Fruit fly (Drosophila melanogaster) whole organism, wandering third instar larva: Measurements from ENCODE around the gene klar.

ENCODE experiments used
- CG32264 ChIP-seq: fragments of 200-800 bp; sonication (Bioruptor generic); optimal IDR thresholded peaks from 2 replicates; lab custom pipeline; 2016; ENCODE audit warnings: missing biosample characterization, missing genetic modification characterization
- CG9705 ChIP-seq: fragments of 200-800 bp; sonication (Bioruptor generic); optimal IDR thresholded peaks from 2 replicates; lab custom pipeline; 2018; ENCODE audit warnings: missing biosample characterization, mild to moderate bottlenecking, missing genetic modification characterization
- CrebA ChIP-seq: fragments of 200-800 bp; sonication (Bioruptor generic); optimal IDR thresholded peaks from 2 replicates; lab custom pipeline; 2016; ENCODE audit warnings: missing biosample characterization, mild to moderate bottlenecking, missing genetic modification characterization, borderline replicate concordance
- Dif ChIP-seq: fragments of 200-275, 200-300 bp; sonication (Bioruptor generic); optimal IDR thresholded peaks from 2 replicates; lab custom pipeline; 2018; ENCODE audit warnings: missing biosample characterization, missing genetic modification characterization; ENCODE audit not compliant: partially characterized antibody
- GATAd ChIP-seq: sonication (Bioruptor generic); optimal IDR thresholded peaks from 2 replicates; lab custom pipeline; 2016; ENCODE audit warnings: missing biosample characterization, missing genetic modification characterization
- HLH106 ChIP-seq: fragments of 200-800 bp; optimal IDR thresholded peaks from 3 replicates; lab custom pipeline; 2019; ENCODE audit warnings: missing biosample characterization, mild to moderate bottlenecking, missing genetic modification characterization, moderate library complexity
- Hnf4 ChIP-seq: fragments of 200-800 bp; sonication (Bioruptor generic); optimal IDR thresholded peaks from 2 replicates; lab custom pipeline; 2016; ENCODE audit warnings: missing biosample characterization, mild to moderate bottlenecking, missing genetic modification characterization
- Hr78 ChIP-seq: fragments of >200 bp; optimal IDR thresholded peaks from 2 replicates; lab custom pipeline; 2017; ENCODE audit warnings: missing biosample characterization, missing genetic modification characterization
- Hr83 ChIP-seq: fragments of 200-300 bp; sonication (Bioruptor generic); optimal IDR thresholded peaks from 2 replicates; lab custom pipeline; 2016; ENCODE audit warnings: missing biosample characterization, mild to moderate bottlenecking, missing genetic modification characterization, moderate library complexity; ENCODE audit not compliant: poor library complexity, severe bottlenecking
- Jra ChIP-seq: sonication (Bioruptor generic); optimal IDR thresholded peaks from 2 replicates; lab custom pipeline; 2016; ENCODE audit warnings: missing biosample characterization, missing genetic modification characterization
- Mio ChIP-seq: sonication (Bioruptor generic); optimal IDR thresholded peaks from 2 replicates; lab custom pipeline; 2016; ENCODE audit warnings: missing biosample characterization, missing genetic modification characterization
- Myc ChIP-seq: fragments of >200 bp; optimal IDR thresholded peaks from 2 replicates; lab custom pipeline; 2017
- N ChIP-seq: fragments of >200 bp; optimal IDR thresholded peaks from 2 replicates; lab custom pipeline; 2018; ENCODE audit warnings: missing biosample characterization, missing external identifiers, missing genetic modification characterization
- OdsH ChIP-seq: fragments of 200-800 bp; sonication (Bioruptor generic); optimal IDR thresholded peaks from 2 replicates; lab custom pipeline; 2016; ENCODE audit warnings: missing biosample characterization, mild to moderate bottlenecking, missing genetic modification characterization
- Rel ChIP-seq, 2 experiments: fragments of 200-800 bp; sonication (Bioruptor generic) in 1 of 2; optimal IDR thresholded peaks; 2 replicates in 1 of 2; 3 replicates in 1 of 2; lab custom pipeline; 2016 to 2019; ENCODE audit warnings: mild to moderate bottlenecking in 2 of 2, missing biosample characterization in 2 of 2, missing genetic modification characterization in 2 of 2, moderate library complexity in 1 of 2
- Sp1 ChIP-seq: fragments of 200-800 bp; sonication (Bioruptor generic); optimal IDR thresholded peaks from 3 replicates; lab custom pipeline; 2019; ENCODE audit warnings: missing biosample characterization, mild to moderate bottlenecking, missing genetic modification characterization, moderate library complexity
- Vsx2 ChIP-seq: fragments of 200-300, 225-300 bp; sonication (Bioruptor generic); optimal IDR thresholded peaks from 2 replicates; lab custom pipeline; 2018; ENCODE audit warnings: missing biosample characterization, missing genetic modification characterization; ENCODE audit not compliant: partially characterized antibody
- br ChIP-seq: fragments of 200-800 bp; sonication (Bioruptor generic); optimal IDR thresholded peaks from 2 replicates; lab custom pipeline; 2016; ENCODE audit warnings: missing biosample characterization, missing genetic modification characterization
- brk ChIP-seq: fragments of 200-800 bp; sonication (Bioruptor generic); optimal IDR thresholded peaks from 2 replicates; lab custom pipeline; 2016; ENCODE audit warnings: missing biosample characterization, mild to moderate bottlenecking, missing genetic modification characterization
- dl ChIP-seq, 2 experiments: fragments of 175-275, 200-275 bp in 1 of 2; fragments of 200-275 bp in 1 of 2; sonication (Bioruptor generic); optimal IDR thresholded peaks; lab custom pipeline; 2018; ENCODE audit warnings: mild to moderate bottlenecking in 2 of 2, missing biosample characterization in 2 of 2, missing genetic modification characterization in 2 of 2, moderate library complexity in 2 of 2; ENCODE audit not compliant: partially characterized antibody in 2 of 2, insufficient read depth in 1 of 2
- dmrt93B ChIP-seq: fragments of 200-800 bp; sonication (Bioruptor generic); optimal IDR thresholded peaks from 2 replicates; lab custom pipeline; 2018; ENCODE audit warnings: missing biosample characterization, mild to moderate bottlenecking, missing genetic modification characterization
- dsf ChIP-seq: sonication (Bioruptor generic); optimal IDR thresholded peaks from 2 replicates; lab custom pipeline; 2016; ENCODE audit warnings: missing biosample characterization, missing genetic modification characterization, borderline replicate concordance
- ey ChIP-seq: fragments of 200-800 bp; sonication (Bioruptor generic); optimal IDR thresholded peaks from 2 replicates; lab custom pipeline; 2016; ENCODE audit warnings: missing biosample characterization, missing genetic modification characterization
- foxo ChIP-seq, 2 experiments: fragments of 200-800 bp; sonication (Bioruptor generic); optimal IDR thresholded peaks; 2 replicates in 1 of 2; 3 replicates in 1 of 2; lab custom pipeline; 2016 to 2017; ENCODE audit warnings: missing biosample characterization in 2 of 2, missing genetic modification characterization in 2 of 2
- fru ChIP-seq: fragments of 200-800 bp; sonication (Bioruptor generic); optimal IDR thresholded peaks from 3 replicates; lab custom pipeline; 2016; ENCODE audit warnings: missing biosample characterization, mild to moderate bottlenecking, missing genetic modification characterization
- h ChIP-seq: fragments of 200-800 bp; sonication (Bioruptor generic); optimal IDR thresholded peaks from 3 replicates; lab custom pipeline; 2016; ENCODE audit warnings: missing biosample characterization, mild to moderate bottlenecking, missing genetic modification characterization
- lola ChIP-seq: fragments of >200 bp; optimal IDR thresholded peaks from 2 replicates; lab custom pipeline; 2017; ENCODE audit warnings: missing biosample characterization, missing genetic modification characterization
- pan ChIP-seq: fragments of >200 bp; optimal IDR thresholded peaks from 2 replicates; lab custom pipeline; 2017
- psq ChIP-seq: fragments of 200-800 bp; sonication (Bioruptor generic); optimal IDR thresholded peaks from 3 replicates; lab custom pipeline; 2017; ENCODE audit warnings: missing biosample characterization, mild to moderate bottlenecking, missing genetic modification characterization, moderate library complexity
- rgr ChIP-seq: fragments of 200-800 bp; sonication (Bioruptor generic); optimal IDR thresholded peaks from 3 replicates; lab custom pipeline; 2016; ENCODE audit warnings: missing biosample characterization, mild to moderate bottlenecking, missing genetic modification characterization
- sage ChIP-seq: fragments of 200-800 bp; sonication (Bioruptor generic); optimal IDR thresholded peaks from 2 replicates; lab custom pipeline; 2016; ENCODE audit warnings: missing biosample characterization, mild to moderate bottlenecking, missing genetic modification characterization
- sv ChIP-seq: fragments of 200-800 bp; sonication (Bioruptor generic); optimal IDR thresholded peaks from 3 replicates; lab custom pipeline; 2016; ENCODE audit warnings: missing biosample characterization, missing genetic modification characterization
- tai ChIP-seq: sonication (Bioruptor generic); optimal IDR thresholded peaks from 2 replicates; lab custom pipeline; 2016; ENCODE audit warnings: missing biosample characterization, missing genetic modification characterization
- usp ChIP-seq: fragments of >200 bp; optimal IDR thresholded peaks from 2 replicates; lab custom pipeline; 2017; ENCODE audit warnings: missing biosample characterization, missing genetic modification characterization
- woc ChIP-seq: sonication (Bioruptor generic); optimal IDR thresholded peaks from 2 replicates; lab custom pipeline; 2016; ENCODE audit warnings: missing biosample characterization, mild to moderate bottlenecking, missing genetic modification characterization

klar gene

DNA sequence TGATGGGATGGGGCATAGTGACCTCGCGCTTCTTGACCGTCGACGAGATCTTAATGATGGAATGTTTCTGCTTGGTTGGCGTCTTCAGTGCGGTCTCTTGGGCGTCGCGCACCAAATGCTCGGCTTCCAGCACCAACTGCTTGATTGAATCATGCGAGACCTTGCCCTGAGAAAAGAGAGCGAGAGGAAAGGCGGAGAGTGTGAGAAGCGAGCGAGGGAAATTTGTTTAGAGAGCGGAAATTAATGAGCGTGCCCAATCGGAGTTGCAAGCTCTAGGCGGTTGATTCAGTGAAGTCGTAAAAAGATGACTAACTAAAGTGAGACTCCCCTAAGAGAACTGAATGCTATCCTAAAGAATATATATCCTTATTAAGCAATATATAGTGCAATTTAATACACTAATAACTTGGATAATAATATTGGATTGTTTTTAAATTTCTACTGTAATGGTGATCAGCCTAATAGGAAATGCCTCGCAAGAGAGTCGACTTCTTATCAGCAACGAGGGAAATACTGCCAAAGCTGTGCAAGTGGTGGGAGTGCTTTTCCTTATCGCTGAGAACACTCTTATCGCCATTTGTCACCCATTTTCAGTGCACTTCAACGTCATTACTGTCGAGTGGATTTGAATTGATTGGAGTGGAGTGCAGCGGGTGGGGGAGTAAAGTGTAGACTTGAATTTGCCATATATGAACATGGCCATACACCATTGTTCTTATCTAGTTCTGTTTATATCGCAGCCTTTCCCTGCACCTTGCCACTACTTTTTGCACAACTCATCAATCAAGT, 94.5 kb downstream of the klar start:
- TF ChIP-seq Jra (GFP tag; lab: Kevin White, UChicago) (peak; percentile 36), Dif (GFP tag; lab: Kevin White, UChicago) (peak; percentile 53), CG32264 (no peak), brk (GFP tag; lab: Kevin White, UChicago) (no peak), rgr (GFP tag; lab: Kevin White, UChicago) (peak; percentile 41), tai (GFP tag; lab: Kevin White, UChicago) (no peak), Mio (GFP tag; lab: Kevin White, UChicago) (no peak), fru (peak; percentile 44), CrebA (GFP tag; lab: Kevin White, UChicago) (no peak), br (no peak), lola (no peak), h (peak; percentile 55), Sp1 (GFP tag; lab: Kevin White, UChicago) (no peak), Vsx2 (GFP tag; lab: Kevin White, UChicago) (peak; percentile 52), usp (no peak), sv (no peak), CG9705 (GFP tag; lab: Kevin White, UChicago) (no peak), Rel (GFP tag; optimal IDR thresholded peaks at IDR 0.05; lab: Kevin White, UChicago) (no peak), Rel (tag; optimal IDR thresholded peaks at IDR 0.05; lab: Kevin White, UChicago) (no peak), dmrt93B (GFP tag; lab: Kevin White, UChicago) (no peak), HLH106 (tag; lab: Kevin White, UChicago) (no peak), N (GFP tag; lab: Kevin White, UChicago) (no peak), ey (GFP tag; lab: Kevin White, UChicago) (peak; percentile 5), woc (GFP tag; lab: Kevin White, UChicago) (no peak), pan (lab: Kevin White, UChicago) (no peak), sage (GFP tag; lab: Kevin White, UChicago) (no peak), dl (GFP tag; optimal IDR thresholded peaks at IDR 0.05; lab: Kevin White, UChicago; ENCODE audit: insufficient read depth in 1 of 2, partially characterized antibody in 2 of 2) (peak in 1 of 2 experiments; percentile 45), OdsH (GFP tag; lab: Kevin White, UChicago) (no peak), foxo (GFP tag; optimal IDR thresholded peaks at IDR 0.05; lab: Kevin White, UChicago) (peak in 1 of 2 experiments; percentile 31)

- TF ChIP-seq CrebA (GFP tag; lab: Kevin White, UChicago) (no peak), Myc (lab: Kevin White, UChicago) (peak; percentile 81)
- TF ChIP-seq, all 38 proteins: peak for 1
These were observed 98.7 kb downstream of the klar start for dm6 chr3L:441644-442193.

- no peak for TF ChIP-seq usp
- TF ChIP-seq Rel (GFP tag; optimal IDR thresholded peaks at IDR 0.05; lab: Kevin White, UChicago), result peak; percentile 48
- no peak for TF ChIP-seq Rel (tag; optimal IDR thresholded peaks at IDR 0.05; lab: Kevin White, UChicago)
- TF ChIP-seq Hnf4, result peak; percentile 52
- TF ChIP-seq psq (GFP tag; lab: Kevin White, UChicago), result peak; percentile 72
- peak; percentile 10 for TF ChIP-seq woc (GFP tag; lab: Kevin White, UChicago)
- peak; percentile 34 for TF ChIP-seq CG9705 (GFP tag; lab: Kevin White, UChicago)
- TF ChIP-seq rgr (GFP tag; lab: Kevin White, UChicago), result peak; percentile 74
- TF ChIP-seq foxo (GFP tag; optimal IDR thresholded peaks at IDR 0.05; lab: Kevin White, UChicago), result peak in 1 of 2 experiments; percentile 84
- TF ChIP-seq HLH106 (tag; lab: Kevin White, UChicago), result peak; percentile 78
- peak; percentile 70 for TF ChIP-seq h
- TF ChIP-seq Jra (GFP tag; lab: Kevin White, UChicago), result no peak
- no peak for TF ChIP-seq lola
- peak; percentile 58 for TF ChIP-seq ey (GFP tag; lab: Kevin White, UChicago)
- peak; percentile 14 for TF ChIP-seq Hr83 (GFP tag; lab: Kevin White, UChicago)
- no peak for TF ChIP-seq CG32264
- peak; percentile 15 for TF ChIP-seq Dif (GFP tag; lab: Kevin White, UChicago)
- TF ChIP-seq GATAd, result no peak
- no peak for TF ChIP-seq brk (GFP tag; lab: Kevin White, UChicago)
- TF ChIP-seq fru, result peak; percentile 68
- TF ChIP-seq dsf (GFP tag; lab: Kevin White, UChicago), result no peak
- TF ChIP-seq CrebA (GFP tag; lab: Kevin White, UChicago), result no peak
- no peak for TF ChIP-seq N (GFP tag; lab: Kevin White, UChicago)
- TF ChIP-seq OdsH (GFP tag; lab: Kevin White, UChicago), result peak; percentile 75
- TF ChIP-seq Myc (lab: Kevin White, UChicago), result no peak
- peak; percentile 56 for TF ChIP-seq dmrt93B (GFP tag; lab: Kevin White, UChicago)
- TF ChIP-seq Sp1 (GFP tag; lab: Kevin White, UChicago), result peak; percentile 75
- no peak for TF ChIP-seq sage (GFP tag; lab: Kevin White, UChicago)
- peak; percentile 30 for TF ChIP-seq sv
- peak; percentile 69 for TF ChIP-seq br
- TF ChIP-seq Hr78 (GFP tag; lab: Kevin White, UChicago), result no peak
These were observed 99.3 kb downstream of the klar start for dm6 chr3L:441035-441604.
